Worm (Caenorhabditis elegans): ENCODE data around the gene asp-6.
A peak's percentile ranks its signal among the peaks of the same experiment; 100 is the strongest.

Gene asp-6

DNA sequence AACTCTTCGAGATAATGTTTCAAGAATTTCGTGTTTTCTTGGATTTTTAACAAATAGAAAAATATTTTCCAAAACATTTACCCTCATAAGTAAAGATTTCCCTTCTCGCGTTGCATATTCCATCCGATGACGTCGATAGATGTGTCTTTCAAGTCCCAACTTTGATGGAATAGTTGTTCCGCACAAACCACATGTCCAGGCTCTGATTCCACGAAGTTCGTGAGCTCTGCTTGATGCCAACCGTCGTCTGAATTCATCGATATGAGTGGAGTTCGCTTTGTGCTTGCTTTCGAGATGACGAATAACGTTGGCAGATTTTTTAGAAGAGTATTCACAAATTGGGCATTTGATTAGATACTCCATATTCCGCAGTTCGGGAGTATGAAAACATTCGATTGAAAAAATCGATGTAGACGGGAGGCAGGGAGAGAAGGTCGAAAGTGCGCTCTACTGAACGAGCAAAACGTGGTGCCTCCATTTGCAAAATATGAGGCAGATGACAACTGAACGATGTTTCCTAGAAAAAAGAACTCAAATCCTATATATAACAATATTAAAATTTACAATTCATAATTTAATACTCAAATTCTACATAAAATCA lies 32.3 kb upstream of the asp-6 start, which contains the start of gene W02D7.6:
TSS of gene W02D7.6 (minus strand) at position 573 of the 601 bp plus-strand sequence.
- peak; percentile 8 for TF ChIP-seq pqm-1 (tag; optimal IDR thresholded peaks at IDR 0.05)
- peak; percentile 13 for TF ChIP-seq elt-2 (tag; optimal IDR thresholded peaks at IDR 0.05)
- TF ChIP-seq nhr-28 (tag; optimal IDR thresholded peaks at IDR 0.05) = no peak
- peak; percentile 26 for TF ChIP-seq lin-15B (tag; optimal IDR thresholded peaks at IDR 0.05)
- peak; percentile 19 for TF ChIP-seq nfya-1 (tag; optimal IDR thresholded peaks at IDR 0.05; ENCODE audit: insufficient read depth)
- TF ChIP-seq sea-2 (GFP tag; optimal IDR thresholded peaks at IDR 0.05) = no peak
- no peak for TF ChIP-seq fkh-10 (GFP tag; optimal IDR thresholded peaks at IDR 0.05)
- no peak for TF ChIP-seq skn-1 (tag; optimal IDR thresholded peaks at IDR 0.05)
- no peak for TF ChIP-seq tbx-2 (tag; optimal IDR thresholded peaks at IDR 0.05)
- no peak for TF ChIP-seq zag-1 (tag; optimal IDR thresholded peaks at IDR 0.05)
- TF ChIP-seq nhr-23 (tag; optimal IDR thresholded peaks at IDR 0.05) = peak; percentile 5
- TF ChIP-seq hmg-11 (tag; optimal IDR thresholded peaks at IDR 0.05) = no peak
- TF ChIP-seq R02D3.7 (tag; optimal IDR thresholded peaks at IDR 0.05) = no peak
- TF ChIP-seq jun-1 (tag; optimal IDR thresholded peaks at IDR 0.05) = no peak
- peak; percentile 23 for TF ChIP-seq pha-4 (tag; optimal IDR thresholded peaks at IDR 0.05)
- TF ChIP-seq ama-1 (optimal IDR thresholded peaks at IDR 0.05) = peak; percentile 70
- TF ChIP-seq ZK546.5 (tag; optimal IDR thresholded peaks at IDR 0.05) = no peak
- peak; percentile 22 for TF ChIP-seq ceh-28 (tag; optimal IDR thresholded peaks at IDR 0.05)
- TF ChIP-seq snpc-4 (tag; optimal IDR thresholded peaks at IDR 0.05) = peak; percentile 38

DNA sequence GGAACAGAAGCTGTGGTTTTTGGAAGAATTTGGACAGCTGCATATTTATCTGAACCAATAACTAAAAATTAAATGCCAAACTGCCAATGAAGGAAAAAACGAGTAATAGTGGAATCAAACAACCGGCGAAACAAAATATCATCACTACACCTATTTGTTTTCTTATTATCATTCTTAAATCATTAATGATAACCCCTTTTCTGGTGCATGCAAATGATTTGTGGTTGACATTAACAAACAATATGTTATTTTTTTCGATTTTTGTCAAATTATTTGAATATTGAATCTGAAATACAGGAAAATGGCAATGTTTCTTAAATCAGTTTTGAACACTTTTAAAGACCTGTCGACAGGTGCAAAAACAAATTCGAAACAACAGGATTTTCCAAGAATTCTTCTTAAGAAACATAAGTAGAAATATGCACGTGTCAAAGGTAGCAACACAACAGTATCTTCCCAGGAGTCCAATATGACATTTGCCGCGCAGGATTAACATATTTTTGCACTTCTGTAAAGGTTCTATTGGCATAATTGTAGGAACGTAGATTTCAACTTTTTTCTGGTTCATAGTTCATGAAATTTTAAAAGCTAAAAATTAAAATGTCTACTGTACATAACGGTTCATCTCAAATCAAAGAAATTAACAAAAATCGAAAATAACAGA lies 30.6 kb upstream of the asp-6 start, which contains the start of gene W02D7.5:
TSS of gene W02D7.5 (minus strand) at position 51 of the 664 bp plus-strand sequence.
- TF ChIP-seq ceh-9 (tag; optimal IDR thresholded peaks at IDR 0.05) = no peak
- TF ChIP-seq hmg-11 (tag; optimal IDR thresholded peaks at IDR 0.05) = no peak
- no peak for TF ChIP-seq ceh-28 (tag; optimal IDR thresholded peaks at IDR 0.05)
- no peak for TF ChIP-seq fos-1 (tag; optimal IDR thresholded peaks at IDR 0.05)

DNA sequence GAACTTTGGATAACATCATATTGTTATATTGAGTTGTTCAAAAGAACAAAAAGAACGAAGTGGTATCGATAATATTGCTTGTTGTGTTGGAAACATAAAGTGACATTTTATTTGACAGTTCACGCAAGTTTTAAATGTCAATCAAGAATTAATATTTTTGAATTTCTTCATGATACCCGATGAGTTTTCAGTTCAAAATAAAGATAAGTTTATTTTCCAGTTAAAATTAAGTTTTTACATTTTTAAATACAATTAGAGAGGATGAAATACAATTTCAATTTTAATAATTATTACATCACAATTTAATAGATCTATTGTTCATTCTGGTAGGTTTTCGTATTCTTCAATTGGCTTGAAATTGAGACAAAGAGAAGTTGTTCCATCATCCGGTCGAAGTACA lies 28.8 kb upstream of the asp-6 start, which contains the start of gene W02D7.4:
TSS of gene W02D7.4 (minus strand) at position 101 of the 400 bp plus-strand sequence.
- TF ChIP-seq R02D3.7 (tag; optimal IDR thresholded peaks at IDR 0.05) (no peak), ztf-11 (tag; optimal IDR thresholded peaks at IDR 0.05) (no peak), nhr-77 (tag; optimal IDR thresholded peaks at IDR 0.05) (no peak), nhr-23 (tag; optimal IDR thresholded peaks at IDR 0.05) (no peak), ZK546.5 (tag; optimal IDR thresholded peaks at IDR 0.05) (no peak), aly-2 (tag; optimal IDR thresholded peaks at IDR 0.05) (no peak), elt-3 (tag; optimal IDR thresholded peaks at IDR 0.05) (no peak), nhr-67 (tag; optimal IDR thresholded peaks at IDR 0.05) (no peak), unc-39 (tag; optimal IDR thresholded peaks at IDR 0.05) (no peak), ceh-16 (tag; optimal IDR thresholded peaks at IDR 0.05) (no peak)

DNA sequence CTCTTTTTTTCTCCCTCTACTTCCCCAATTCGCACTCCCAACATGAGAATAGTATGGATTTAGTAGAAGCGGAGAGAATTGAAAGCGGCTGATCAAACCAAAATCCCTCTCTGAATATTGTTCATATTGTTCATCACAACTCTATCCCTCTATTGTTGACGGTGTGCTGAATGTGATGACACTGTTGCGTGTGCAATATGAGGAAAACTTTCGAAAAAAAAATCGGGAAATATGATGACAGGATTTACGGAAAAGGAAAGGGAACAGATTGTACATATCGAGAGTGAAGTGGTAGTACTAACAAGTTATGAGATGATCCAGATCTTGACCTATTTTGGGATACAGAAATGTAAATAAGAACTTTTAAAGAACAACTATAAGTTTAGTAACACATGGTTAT lies 27.1 kb upstream of the asp-6 start, which contains the start of gene smex-1:
TSS of gene smex-1 (minus strand) at position 101 of the 400 bp plus-strand sequence.
- no peak for TF ChIP-seq nhr-67 (tag; optimal IDR thresholded peaks at IDR 0.05)
- TF ChIP-seq ceh-9 (tag; optimal IDR thresholded peaks at IDR 0.05) = no peak
- TF ChIP-seq lin-15B (tag; optimal IDR thresholded peaks at IDR 0.05) = no peak
- no peak for TF ChIP-seq zag-1 (tag; optimal IDR thresholded peaks at IDR 0.05)
- no peak for TF ChIP-seq ceh-28 (tag; optimal IDR thresholded peaks at IDR 0.05)
- TF ChIP-seq tbx-2 (tag; optimal IDR thresholded peaks at IDR 0.05) = no peak
- no peak for TF ChIP-seq snpc-4 (tag; optimal IDR thresholded peaks at IDR 0.05)
- no peak for TF ChIP-seq unc-39 (tag; optimal IDR thresholded peaks at IDR 0.05)
- TF ChIP-seq lsy-12 (tag; optimal IDR thresholded peaks at IDR 0.05) = no peak
- no peak for TF ChIP-seq elt-2 (tag; optimal IDR thresholded peaks at IDR 0.05)
- TF ChIP-seq nhr-12 (tag; optimal IDR thresholded peaks at IDR 0.05) = no peak
- no peak for TF ChIP-seq nhr-28 (tag; optimal IDR thresholded peaks at IDR 0.05)
- TF ChIP-seq jun-1 (tag; optimal IDR thresholded peaks at IDR 0.05) = no peak
- no peak for TF ChIP-seq eor-1 (tag; optimal IDR thresholded peaks at IDR 0.05)
- no peak for TF ChIP-seq ZK546.5 (tag; optimal IDR thresholded peaks at IDR 0.05)
- TF ChIP-seq fos-1 (tag; optimal IDR thresholded peaks at IDR 0.05) = no peak

DNA sequence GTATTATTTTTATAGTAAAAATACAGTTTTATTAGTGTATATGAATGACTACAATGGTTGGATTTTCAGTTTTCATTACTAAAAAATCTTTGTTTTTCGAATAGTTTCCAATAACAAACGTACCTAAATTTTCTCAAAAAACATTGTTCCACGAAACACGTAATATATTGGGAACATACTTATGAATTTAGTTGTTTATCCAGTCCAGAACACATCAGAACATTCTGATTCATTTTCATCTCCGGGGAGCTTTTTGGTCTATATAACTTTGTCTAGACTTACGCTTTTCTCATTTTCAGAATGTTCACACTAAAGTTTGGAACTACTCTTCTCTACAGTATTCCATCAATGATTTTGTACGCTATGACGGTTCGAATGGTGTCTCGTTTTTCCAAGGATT lies 23.0 kb upstream of the asp-6 start, which contains the start of gene srg-33:
TSS of gene srg-33 (plus strand) at position 301 of the 400 bp plus-strand sequence.
- no peak for TF ChIP-seq nhr-12 (tag; optimal IDR thresholded peaks at IDR 0.05)
- TF ChIP-seq nfya-1 (tag; optimal IDR thresholded peaks at IDR 0.05; ENCODE audit: insufficient read depth) = no peak
- TF ChIP-seq jun-1 (tag; optimal IDR thresholded peaks at IDR 0.05) = no peak
- TF ChIP-seq tbx-2 (tag; optimal IDR thresholded peaks at IDR 0.05) = no peak
- TF ChIP-seq ceh-82 (tag; optimal IDR thresholded peaks at IDR 0.05) = no peak
- no peak for TF ChIP-seq lsy-12 (tag; optimal IDR thresholded peaks at IDR 0.05)
- TF ChIP-seq elt-1 (tag; optimal IDR thresholded peaks at IDR 0.05) = no peak
- no peak for TF ChIP-seq eor-1 (tag; optimal IDR thresholded peaks at IDR 0.05)
- no peak for TF ChIP-seq nhr-28 (tag; optimal IDR thresholded peaks at IDR 0.05)
- no peak for TF ChIP-seq egl-5 (tag; optimal IDR thresholded peaks at IDR 0.05)
- TF ChIP-seq nhr-43 (tag; optimal IDR thresholded peaks at IDR 0.05; ENCODE audit: poor library complexity, severe bottlenecking) = no peak
